Worm (Caenorhabditis elegans) whole organism, L4 larva: Measurements from ENCODE around the gene fubl-2.

Experiments
- R02D3.7 ChIP-seq: fragments of 150-350 bp; sonication (generic microtip); optimal IDR thresholded peaks from 3 replicates; lab custom pipeline; 2014; ENCODE audit warnings: missing biosample characterization, missing genetic modification characterization
- ceh-28 ChIP-seq: fragments of 150-350 bp; optimal IDR thresholded peaks from 2 replicates; lab custom pipeline; 2014; ENCODE audit warnings: missing biosample characterization, missing genetic modification reagents, missing genetic modification characterization
- ceh-82 ChIP-seq: sonication (generic microtip); optimal IDR thresholded peaks from 2 replicates; lab custom pipeline; 2017; ENCODE audit warnings: missing biosample characterization, missing genetic modification characterization
- dmd-8 ChIP-seq: fragments of 200-800 bp; sonication (Bioruptor generic); IDR thresholded peaks from 2 replicates; pipeline ENCODE4 v1.3.6; 2022; ENCODE audit warnings: missing genetic modification characterization, missing compliant biosample characterization
- fos-1 ChIP-seq: fragments of 150-350 bp; optimal IDR thresholded peaks from 2 replicates; lab custom pipeline; 2014; ENCODE audit warnings: missing biosample characterization, missing genetic modification characterization
- mep-1 ChIP-seq: fragments of 150-350 bp; sonication (generic microtip); optimal IDR thresholded peaks from 3 replicates; lab custom pipeline; 2014; ENCODE audit warnings: missing biosample characterization, missing genetic modification characterization
- nhr-28 ChIP-seq: fragments of 150-350 bp; optimal IDR thresholded peaks from 2 replicates; lab custom pipeline; 2014; ENCODE audit warnings: missing biosample characterization, missing genetic modification characterization
- nhr-6 ChIP-seq: fragments of 150-350 bp; optimal IDR thresholded peaks from 2 replicates; lab custom pipeline; 2014; ENCODE audit warnings: missing biosample characterization, missing genetic modification characterization
- vab-7 ChIP-seq: fragments of 200-800 bp; sonication (Bioruptor generic); IDR thresholded peaks from 2 replicates; pipeline ENCODE4 v1.3.6; 2022; ENCODE audit warnings: missing genetic modification reagents, missing genetic modification characterization, missing compliant biosample characterization

DNA sequence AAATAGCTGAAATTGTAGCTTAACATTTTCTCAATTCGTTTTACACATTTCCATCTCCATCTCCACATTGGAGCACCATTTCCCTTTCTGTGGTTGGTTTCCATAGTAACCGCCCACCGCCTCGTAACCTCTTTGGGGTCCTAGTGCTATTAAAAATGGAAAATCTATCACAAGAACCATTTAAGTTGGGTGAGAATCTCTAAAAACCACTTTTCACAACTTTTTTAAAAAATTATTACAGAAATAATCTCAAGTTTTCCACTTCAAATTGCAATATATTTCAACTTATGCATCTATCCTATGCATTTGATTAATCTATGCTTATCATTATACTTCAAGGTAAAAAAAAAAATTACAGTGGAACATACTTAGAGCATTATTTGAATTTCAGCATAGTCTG, 17.6 kb downstream of the fubl-2 start, which contains the start of gene tmem-17:
- TF ChIP-seq ceh-82 (tag; lab: Kevin White, UChicago) (no peak), ceh-28 (tag; lab: Kevin White, UChicago) (no peak), mep-1 (no peak), R02D3.7 (tag; lab: Kevin White, UChicago) (no peak), dmd-8 (no peak), fos-1 (no peak), nhr-28 (tag; lab: Kevin White, UChicago) (no peak), nhr-6 (tag; lab: Kevin White, UChicago) (no peak), vab-7 (GFP tag; lab: Robert Waterston, UW) (no peak)
